Worm (Caenorhabditis elegans) whole organism, L3 larva: ENCODE measurements around the gene decr-1.1.

ENCODE experiments used
- nhr-11 ChIP-seq: fragments of 150-350 bp; optimal IDR thresholded peaks from 2 replicates; lab custom pipeline; 2014; ENCODE audit warnings: missing biosample characterization, missing genetic modification characterization
- pqm-1 ChIP-seq: fragments of 150-350 bp; optimal IDR thresholded peaks from 2 replicates; lab custom pipeline; 2017; ENCODE audit warnings: missing biosample characterization, missing genetic modification characterization, inconsistent platforms
- unc-39 ChIP-seq: sonication (generic microtip); optimal IDR thresholded peaks from 4 replicates; lab custom pipeline; 2017; ENCODE audit warnings: missing biosample characterization, missing genetic modification characterization

DNA sequence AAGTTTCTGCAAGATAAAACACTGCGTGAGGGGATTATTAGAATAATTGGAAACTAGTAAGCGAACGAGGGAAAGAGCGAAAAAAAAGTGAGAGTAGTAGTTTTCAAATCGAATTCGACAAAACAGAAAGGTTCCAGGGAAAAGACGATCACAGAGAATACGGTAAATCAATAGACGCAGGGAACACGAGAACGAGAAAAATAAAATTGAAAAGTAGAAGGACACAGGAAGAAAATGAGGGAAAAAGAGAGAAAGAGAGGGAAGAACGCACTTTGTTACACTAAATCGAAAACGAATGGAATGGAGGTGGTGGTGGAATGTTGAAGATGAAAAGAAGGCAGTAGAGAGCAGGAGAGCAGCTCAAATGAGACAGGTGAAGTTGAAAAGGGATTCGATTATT lies 25.0 kb downstream of the decr-1.1 start, which contains the start of gene swan-1:
- TF ChIP-seq nhr-11 (tag; lab: Kevin White, UChicago) (no peak), pqm-1 (no peak), unc-39 (tag; lab: Kevin White, UChicago) (no peak)
